Worm (Caenorhabditis elegans): ENCODE measurements around the gene Y43C5B.2.
A peak's percentile ranks its signal among the peaks of the same experiment; 100 is the strongest.

Y43C5B.2 gene

DNA sequence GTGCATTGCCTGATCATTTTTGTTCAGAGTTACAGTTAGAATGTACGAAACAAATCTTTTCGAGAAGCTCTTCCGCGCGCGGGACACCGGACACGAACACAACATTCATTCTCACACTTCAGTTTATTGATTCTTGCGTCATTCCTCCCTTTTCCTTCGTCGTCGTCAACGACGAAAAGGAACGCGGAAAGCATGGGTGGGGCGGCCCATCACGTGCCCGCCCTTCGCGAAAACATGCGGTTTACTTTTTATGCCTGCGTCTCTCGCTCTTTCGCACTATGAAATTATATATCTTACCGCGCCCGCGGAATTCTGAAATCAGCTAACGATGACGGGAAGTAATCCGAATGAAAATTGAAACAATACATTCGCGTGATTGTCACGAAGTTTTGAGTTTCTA, 28.5 kb upstream of the Y43C5B.2 start (continued):
- TF ChIP-seq Y53G8AR.9 (GFP tag; conservative IDR thresholded peaks at IDR 0.05) (no peak), ama-1 (optimal IDR thresholded peaks at IDR 0.05) (no peak), ama-1 (GFP tag; optimal IDR thresholded peaks at IDR 0.05) (no peak), efl-1 (GFP tag; optimal IDR thresholded peaks at IDR 0.05) (peak; percentile 70), lin-40 (tag; optimal IDR thresholded peaks at IDR 0.05) (peak; percentile 48), rcor-1 (GFP tag; IDR thresholded peaks at IDR 0.05) (peak; percentile 33; the same call in 1 of the 2 replicates), Y67H2A.10 (GFP tag; conservative IDR thresholded peaks at IDR 0.05) (0 out of 2 replicates have a peak, but pooled peaks have one; percentile 7), nfyb-1 (GFP tag; IDR thresholded peaks at IDR 0.05) (no peak), xnd-1 (tag; optimal IDR thresholded peaks at IDR 0.05) (peak; percentile 67)

DNA sequence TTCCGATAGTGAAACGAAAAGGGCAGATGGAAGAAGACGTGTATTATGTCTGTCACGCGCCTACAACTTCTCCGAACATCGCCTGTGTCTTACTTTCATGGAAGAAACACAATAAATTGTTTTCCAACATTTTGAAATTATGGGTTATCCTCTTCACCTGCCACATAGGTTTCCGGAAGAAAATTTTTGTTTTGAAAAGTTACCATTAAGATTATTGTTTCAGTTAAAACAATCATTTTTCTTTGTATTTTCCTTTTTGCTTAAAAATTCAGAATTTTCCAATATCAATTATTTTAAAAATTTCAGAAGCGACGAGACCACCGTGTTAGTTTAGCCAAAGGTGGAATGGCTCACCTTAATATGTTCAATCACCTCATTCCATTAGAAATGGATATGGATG, 22.5 kb upstream of the Y43C5B.2 start, which contains the start of gene mask-1:
TSS of gene mask-1 (plus strand) at position 301 of the 400 bp plus-strand sequence.
- TF ChIP-seq egl-18 (GFP tag; IDR thresholded peaks at IDR 0.05) (no peak), F33H1.4 (GFP tag; IDR thresholded peaks at IDR 0.05) (no peak), snpc-3.4 (tag; optimal IDR thresholded peaks at IDR 0.05) (no peak), sdz-38 (tag; optimal IDR thresholded peaks at IDR 0.05) (no peak), ceh-40 (GFP tag; IDR thresholded peaks at IDR 0.05) (no peak), nhr-90 (tag; optimal IDR thresholded peaks at IDR 0.05) (no peak), madf-10 (tag; optimal IDR thresholded peaks at IDR 0.05) (no peak), ceh-27 (GFP tag; optimal IDR thresholded peaks at IDR 0.05) (no peak), ztf-3 (GFP tag; optimal IDR thresholded peaks at IDR 0.05) (no peak), madf-6 (GFP tag; IDR thresholded peaks at IDR 0.05) (no peak), ZK185.1 (tag; optimal IDR thresholded peaks at IDR 0.05; ENCODE audit: poor library complexity, severe bottlenecking) (no peak), chd-7 (tag; optimal IDR thresholded peaks at IDR 0.05) (no peak), efl-1 (GFP tag; optimal IDR thresholded peaks at IDR 0.05) (no peak), tlf-1 (GFP tag; optimal IDR thresholded peaks at IDR 0.05) (no peak), let-526 (GFP tag; IDR thresholded peaks at IDR 0.05) (no peak), Y95B8A.8 (GFP tag; IDR thresholded peaks at IDR 0.05) (no peak), bed-1 (GFP tag; IDR thresholded peaks at IDR 0.05) (no peak), pha-4 (tag; optimal IDR thresholded peaks at IDR 0.05) (no peak), dox-1 (GFP tag; IDR thresholded peaks at IDR 0.05) (no peak), lsl-1 (GFP tag; optimal IDR thresholded peaks at IDR 0.05) (no peak)

DNA sequence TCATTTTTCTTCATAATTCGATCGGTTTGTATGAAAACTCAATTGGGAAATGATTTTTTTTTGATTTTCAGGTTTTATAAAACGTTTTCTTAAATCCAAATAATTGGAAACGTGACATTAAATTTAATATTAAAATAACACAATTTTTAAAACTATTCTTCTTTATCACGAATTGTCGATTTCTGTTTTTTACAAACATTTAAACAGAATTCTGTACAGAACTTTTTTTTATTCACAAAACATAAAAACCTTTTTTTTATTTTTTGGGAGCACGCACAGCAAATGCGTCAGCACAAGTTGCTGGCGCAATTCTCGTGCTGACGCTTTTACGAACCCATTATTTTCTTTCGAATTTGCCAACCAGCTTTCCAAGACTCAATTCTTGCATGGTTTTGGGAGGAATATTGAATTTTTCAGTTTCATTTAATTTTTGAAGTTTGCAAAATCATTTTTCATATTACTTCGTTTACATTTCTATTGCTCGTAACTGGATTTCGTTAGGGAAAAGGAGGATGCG, 21.7 kb upstream of the Y43C5B.2 start, which contains the start of gene mpz-5:
TSS of gene mpz-5 (minus strand) at position 51 of the 517 bp plus-strand sequence.
- TF ChIP-seq F33H1.4 (GFP tag; IDR thresholded peaks at IDR 0.05) (peak; percentile 72), Y56A3A.18 (GFP tag; IDR thresholded peaks at IDR 0.05) (0 out of 2 replicates have a peak, but pooled peaks have one; percentile 10), hmg-20 (GFP tag; IDR thresholded peaks at IDR 0.05) (0 out of 2 replicates have a peak, but pooled peaks have one; percentile 42), Y53G8AR.9 (GFP tag; conservative IDR thresholded peaks at IDR 0.05) (peak; percentile 35; the same call in 1 of the 2 replicates), ztf-18 (tag; optimal IDR thresholded peaks at IDR 0.05) (peak; percentile 96), C17E4.6 (GFP tag; IDR thresholded peaks at IDR 0.05) (no peak), hrde-1 (tag; optimal IDR thresholded peaks at IDR 0.05; ENCODE audit: borderline replicate concordance) (peak; percentile 34), snpc-3.4 (tag; optimal IDR thresholded peaks at IDR 0.05) (no peak), attf-6 (GFP tag; IDR thresholded peaks at IDR 0.05) (no peak), F49E8.2 (tag; optimal IDR thresholded peaks at IDR 0.05; ENCODE audit: insufficient read depth) (peak; percentile 12), nfyb-1 (GFP tag; IDR thresholded peaks at IDR 0.05) (peak; percentile 67), hmg-1.2 (GFP tag; IDR thresholded peaks at IDR 0.05) (peak; percentile 50), B0035.1 (tag; optimal IDR thresholded peaks at IDR 0.05) (no peak), dpff-1 (tag; optimal IDR thresholded peaks at IDR 0.05) (no peak), tbp1 (GFP tag; optimal IDR thresholded peaks at IDR 0.05) (peak; percentile 22), lin-35 (GFP tag; optimal IDR thresholded peaks at IDR 0.05) (peak in 1 of 3 experiments; percentile 64), ZK185.1 (tag; optimal IDR thresholded peaks at IDR 0.05; ENCODE audit: poor library complexity, severe bottlenecking) (peak; percentile 57), cebp-1 (GFP tag; IDR thresholded peaks at IDR 0.05) (no peak), cebp-1 (tag; optimal IDR thresholded peaks at IDR 0.05) (peak; percentile 69), snpc-4 (GFP tag; optimal IDR thresholded peaks at IDR 0.05) (peak; percentile 38), snpc-4 (tag; optimal IDR thresholded peaks at IDR 0.05) (peak in 3 of 4 experiments; percentile 40 to 58 (median 55)), mcd-1 (GFP tag; IDR thresholded peaks at IDR 0.05) (peak; percentile 69), B0336.3 (GFP tag; IDR thresholded peaks at IDR 0.05) (peak; percentile 46; the same call in 1 of the 2 replicates)
